Fruit fly (Drosophila melanogaster): ENCODE measurements around the gene CG15260.

The CG15260 gene

dm6 chr2L:15264483-15264987 lies 27.5 kb downstream of the CG15260 start, which contains the start of gene yuri (continued):
- TF ChIP-seq repo (GFP tag; optimal IDR thresholded peaks at IDR 0.05) = peak; percentile 18
- peak; percentile 27; the same call in 1 of the 3 replicates for TF ChIP-seq CG6175 (GFP tag; IDR thresholded peaks at IDR 0.05)
- TF ChIP-seq slbo (GFP tag; IDR thresholded peaks at IDR 0.05) = peak; percentile 33; the same call in 1 of the 2 replicates
- TF ChIP-seq CrebB (tag; optimal IDR thresholded peaks at IDR 0.05) = peak; percentile 73
- TF ChIP-seq vfl (GFP tag; optimal IDR thresholded peaks at IDR 0.05) = no peak
- TF ChIP-seq Max (GFP tag; optimal IDR thresholded peaks at IDR 0.05) = peak; percentile 40
- TF ChIP-seq CG13775 (GFP tag; optimal IDR thresholded peaks at IDR 0.05) = peak; percentile 5
- peak; percentile 63 for TF ChIP-seq sqz (GFP tag; optimal IDR thresholded peaks at IDR 0.05)
- no peak for TF ChIP-seq CG17802 (tag; optimal IDR thresholded peaks at IDR 0.05)
- TF ChIP-seq CG6765 (GFP tag; optimal IDR thresholded peaks at IDR 0.05) = peak; percentile 56
- peak; percentile 60; the same call in 1 of the 2 replicates for TF ChIP-seq seq (GFP tag; IDR thresholded peaks at IDR 0.05)
- TF ChIP-seq CG6654 (GFP tag; optimal IDR thresholded peaks at IDR 0.05) = no peak

dm6 chr2L:15256249-15256648 lies 35.8 kb downstream of the CG15260 start, which contains the start of the genes PolD3 and Uxt:
Gene PolD3 (minus strand): TSS chr2L:15256304.
Gene Uxt (plus strand): TSS chr2L:15256581.
- TF ChIP-seq sens (GFP tag) (peak; percentile 13), HmgZ (tag; optimal IDR thresholded peaks at IDR 0.05) (peak; percentile 2), row (GFP tag; IDR thresholded peaks at IDR 0.05) (peak; percentile 78), knrl (GFP tag; IDR thresholded peaks at IDR 0.05; ENCODE audit: partially characterized antibody) (0 out of 3 replicates have a peak, but pooled peaks have one; percentile 16), Usf (GFP tag; optimal IDR thresholded peaks at IDR 0.05) (no peak), CG31441 (GFP tag; IDR thresholded peaks at IDR 0.05) (0 out of 2 replicates have a peak, but pooled peaks have one; percentile 12), stwl (tag; optimal IDR thresholded peaks at IDR 0.05) (peak; percentile 71), CG2116 (GFP tag; optimal IDR thresholded peaks at IDR 0.05) (peak; percentile 53), phol (tag; optimal IDR thresholded peaks at IDR 0.05) (peak; percentile 32), CG17829 (tag; optimal IDR thresholded peaks at IDR 0.05) (peak; percentile 31), BEAF-32 (GFP tag; optimal IDR thresholded peaks at IDR 0.05) (peak; percentile 52), sug (tag; optimal IDR thresholded peaks at IDR 0.05) (peak; percentile 3), pzg (GFP tag; optimal IDR thresholded peaks at IDR 0.05) (peak; percentile 36), Ets65A (GFP tag) (no peak), YL-1 (GFP tag; optimal IDR thresholded peaks at IDR 0.05) (peak; percentile 34), otp (GFP tag; IDR thresholded peaks at IDR 0.05) (no peak), E2f2 (GFP tag; IDR thresholded peaks at IDR 0.05) (peak; percentile 69), CG18619 (GFP tag; optimal IDR thresholded peaks at IDR 0.05) (no peak), CG2712 (tag; optimal IDR thresholded peaks at IDR 0.05) (peak; percentile 11), Dp (GFP tag; optimal IDR thresholded peaks at IDR 0.05) (peak; percentile 66), CG15479 (GFP tag; optimal IDR thresholded peaks at IDR 0.05) (peak; percentile 60), grn (GFP tag; optimal IDR thresholded peaks at IDR 0.05) (peak; percentile 60), CG9797 (GFP tag; optimal IDR thresholded peaks at IDR 0.05) (peak; percentile 11), CG14710 (tag; optimal IDR thresholded peaks at IDR 0.05) (peak; percentile 38), Dll (GFP tag; IDR thresholded peaks at IDR 0.05; ENCODE audit: partially characterized antibody) (peak; percentile 64; the same call in 1 of the 4 replicates), gfzf (GFP tag; optimal IDR thresholded peaks at IDR 0.05) (peak; percentile 63), ind (GFP tag; optimal IDR thresholded peaks at IDR 0.05) (no peak), emc (GFP tag; optimal IDR thresholded peaks at IDR 0.05) (no peak), CG18599 (GFP tag; optimal IDR thresholded peaks at IDR 0.05) (no peak), Dref (GFP tag; IDR thresholded peaks at IDR 0.05) (peak; percentile 59), MBD-R2 (GFP tag; IDR thresholded peaks at IDR 0.05) (peak; percentile 76), CG30020 (tag; optimal IDR thresholded peaks at IDR 0.05) (peak; percentile 36), CG13287 (GFP tag; IDR thresholded peaks at IDR 0.05; ENCODE audit: partially characterized antibody) (peak; percentile 60), CG14050 (GFP tag; IDR thresholded peaks at IDR 0.05) (no peak), ash1 (GFP tag; optimal IDR thresholded peaks at IDR 0.05) (no peak), CG10267 (tag; optimal IDR thresholded peaks at IDR 0.05) (peak; percentile 25), slbo (GFP tag; IDR thresholded peaks at IDR 0.05) (no peak), nmo (GFP tag; optimal IDR thresholded peaks at IDR 0.05) (peak; percentile 57)

All from whole organism, embryonic.